Worm (Caenorhabditis elegans): ENCODE results near the gene srx-95.

Gene srx-95

DNA sequence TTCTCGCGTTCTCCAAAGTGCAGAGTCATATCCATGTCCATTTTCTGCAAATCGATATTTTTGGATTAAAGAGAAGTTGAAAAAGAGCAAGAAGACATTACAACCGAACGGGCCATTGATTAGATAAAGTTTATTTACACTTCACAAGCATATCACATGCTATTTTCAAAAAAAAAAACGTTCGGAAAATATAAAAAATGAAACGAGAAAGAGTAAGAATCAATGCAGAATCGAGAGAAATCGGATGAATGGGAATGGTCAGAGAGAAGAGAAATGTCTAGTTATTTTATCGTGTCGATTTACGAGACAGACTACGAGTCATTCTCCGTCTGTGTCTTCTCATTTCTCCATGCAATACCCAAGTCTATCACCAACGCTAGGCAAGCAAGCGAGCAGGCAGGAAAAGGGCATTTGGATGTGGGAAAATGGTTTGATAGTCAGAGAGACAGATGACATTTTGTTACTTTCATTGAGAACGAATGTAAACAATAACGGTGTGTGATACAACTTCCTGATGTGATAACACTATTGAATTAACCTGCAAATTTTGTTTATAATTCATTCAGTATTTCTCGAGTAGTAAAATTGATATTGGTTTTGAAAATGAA, 45.6 kb upstream of the srx-95 start, which contains the start of gene F31E8.4 (continued):
- peak; percentile 43 for TF ChIP-seq R02D3.7 (tag; optimal IDR thresholded peaks at IDR 0.05)
- TF ChIP-seq jun-1 (tag; optimal IDR thresholded peaks at IDR 0.05): no peak
- TF ChIP-seq nhr-11 (tag; optimal IDR thresholded peaks at IDR 0.05): no peak
- no peak for TF ChIP-seq zag-1 (tag; optimal IDR thresholded peaks at IDR 0.05)
- TF ChIP-seq nhr-28 (tag; optimal IDR thresholded peaks at IDR 0.05): no peak
- TF ChIP-seq skn-1 (tag; optimal IDR thresholded peaks at IDR 0.05): no peak

DNA sequence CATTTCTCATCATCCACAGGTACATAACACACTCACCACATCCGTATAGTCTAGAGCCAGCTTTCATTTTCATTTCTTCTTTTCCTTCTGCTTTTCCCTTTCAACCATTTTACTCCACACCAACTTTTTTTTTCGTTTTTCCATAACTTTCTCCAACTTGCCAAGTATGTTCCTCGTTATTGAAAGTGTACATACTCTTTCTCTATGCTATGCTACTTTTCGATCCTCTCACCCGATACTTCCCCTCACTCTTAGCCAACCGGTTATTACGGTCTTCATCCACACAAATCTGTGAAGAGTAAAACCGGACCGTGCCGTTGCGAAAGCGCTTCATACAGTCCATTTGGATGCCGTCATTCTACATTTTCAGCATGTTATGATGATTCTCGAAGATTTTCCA, 37.3 kb upstream of the srx-95 start, which contains the start of gene T13C2.2:
TSS of gene T13C2.2 (plus strand) at position 301 of the 400 bp plus-strand sequence.
- TF ChIP-seq ceh-16 (tag; optimal IDR thresholded peaks at IDR 0.05) (no peak), nfya-1 (tag; optimal IDR thresholded peaks at IDR 0.05; ENCODE audit: insufficient read depth) (no peak), unc-62 (GFP tag; optimal IDR thresholded peaks at IDR 0.05) (no peak), ceh-82 (tag; optimal IDR thresholded peaks at IDR 0.05) (no peak), egl-5 (tag; optimal IDR thresholded peaks at IDR 0.05) (no peak), hmg-11 (tag; optimal IDR thresholded peaks at IDR 0.05) (no peak), nhr-12 (tag; optimal IDR thresholded peaks at IDR 0.05) (no peak), skn-1 (tag; optimal IDR thresholded peaks at IDR 0.05) (no peak), lsy-12 (tag; optimal IDR thresholded peaks at IDR 0.05) (no peak), nhr-23 (tag; optimal IDR thresholded peaks at IDR 0.05) (no peak)

DNA sequence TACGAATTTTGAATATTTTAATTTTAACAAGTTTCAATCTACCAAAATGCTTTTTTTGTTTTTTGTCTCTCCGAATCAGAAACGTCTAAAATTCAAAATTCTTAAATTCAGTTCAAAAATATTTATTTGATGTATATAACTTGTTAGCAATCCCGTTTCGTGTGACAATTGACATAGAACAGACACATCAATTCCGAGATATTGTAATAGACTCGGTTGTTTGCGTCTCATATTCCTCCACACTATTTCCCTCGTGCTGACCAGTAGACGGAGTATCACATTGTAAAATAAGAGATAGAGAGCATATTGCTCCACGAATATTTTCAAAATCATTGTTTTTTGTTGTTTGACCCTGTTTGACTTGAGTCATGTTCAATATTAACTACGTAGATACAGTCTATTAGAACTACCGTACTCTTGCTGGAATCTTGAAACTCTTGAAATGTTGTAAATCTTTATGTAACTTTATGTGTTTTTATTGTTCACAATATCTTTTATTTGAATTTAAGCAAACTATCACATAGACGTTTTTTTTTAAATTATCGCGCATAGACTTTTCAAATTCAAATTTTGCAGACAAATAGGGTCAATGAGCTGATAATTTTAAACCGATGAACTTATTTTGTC, 34.2 kb upstream of the srx-95 start, which contains the start of gene T13C2.3:
TSS of gene T13C2.3 (plus strand) at position 577 of the 627 bp plus-strand sequence.
- no peak for TF ChIP-seq sea-2 (GFP tag; optimal IDR thresholded peaks at IDR 0.05)

DNA sequence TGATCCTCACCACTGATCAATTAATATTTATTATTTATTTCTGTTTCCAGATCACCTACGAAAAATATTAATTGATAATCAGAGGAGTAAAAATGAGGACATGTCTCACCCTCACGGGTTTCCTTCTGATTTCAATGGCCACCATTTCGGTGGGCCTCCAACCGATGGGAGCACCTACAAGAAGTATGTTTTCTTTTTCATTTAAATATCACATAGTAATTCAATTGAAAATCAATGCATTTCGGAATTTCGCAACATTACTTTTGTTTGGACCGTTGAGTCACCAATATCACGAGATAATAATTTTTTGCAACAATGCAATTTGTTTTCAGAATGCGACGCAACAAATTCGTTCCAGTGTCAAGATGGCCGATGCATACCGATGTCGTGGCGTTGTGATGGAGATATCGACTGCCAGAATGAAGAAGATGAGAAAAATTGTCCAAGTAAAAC, 28.8 kb upstream of the srx-95 start, which contains the start of gene gldi-2:
TSS of gene gldi-2 (plus strand) at position 51 of the 453 bp plus-strand sequence.
- no peak for TF ChIP-seq nhr-237 (tag; optimal IDR thresholded peaks at IDR 0.05)
- TF ChIP-seq nhr-28 (tag; optimal IDR thresholded peaks at IDR 0.05): no peak
- no peak for TF ChIP-seq nhr-67 (tag; optimal IDR thresholded peaks at IDR 0.05)
- no peak for TF ChIP-seq fkh-2 (tag; optimal IDR thresholded peaks at IDR 0.05)
- no peak for TF ChIP-seq fkh-10 (GFP tag; optimal IDR thresholded peaks at IDR 0.05)
- TF ChIP-seq nhr-76 (tag; optimal IDR thresholded peaks at IDR 0.05): no peak

DNA sequence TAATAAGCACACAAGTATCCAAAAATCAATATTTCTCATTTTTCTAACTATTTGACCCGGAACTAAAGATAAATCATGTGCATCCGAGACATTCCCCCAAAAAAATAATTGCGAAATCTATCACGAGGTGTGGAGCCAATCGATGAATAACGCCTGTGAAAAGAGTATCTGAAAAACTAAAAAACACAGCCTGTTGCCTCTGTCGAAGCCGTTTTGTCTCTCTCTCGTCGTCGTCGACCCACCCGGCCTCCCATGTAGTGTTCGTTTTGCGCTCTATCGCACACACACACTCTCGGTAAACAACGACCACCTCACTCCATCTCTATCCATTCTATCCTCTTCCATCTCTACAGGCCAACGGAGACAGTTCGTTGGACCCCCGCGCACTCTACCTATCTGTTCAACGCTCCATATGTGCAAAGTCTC, 28.2 kb upstream of the srx-95 start:
- TF ChIP-seq egl-5 (tag; optimal IDR thresholded peaks at IDR 0.05): peak; percentile 26
- no peak for TF ChIP-seq tbx-2 (tag; optimal IDR thresholded peaks at IDR 0.05)
- TF ChIP-seq lin-15B (tag; optimal IDR thresholded peaks at IDR 0.05): peak; percentile 77
- TF ChIP-seq eor-1 (tag; optimal IDR thresholded peaks at IDR 0.05): no peak
- no peak for TF ChIP-seq aly-2 (tag; optimal IDR thresholded peaks at IDR 0.05)
- no peak for TF ChIP-seq nhr-28 (tag; optimal IDR thresholded peaks at IDR 0.05)
- no peak for TF ChIP-seq zag-1 (tag; optimal IDR thresholded peaks at IDR 0.05)
- peak; percentile 62 for TF ChIP-seq nhr-25 (tag; optimal IDR thresholded peaks at IDR 0.05)
- no peak for TF ChIP-seq mml-1 (tag; optimal IDR thresholded peaks at IDR 0.05)
- no peak for TF ChIP-seq unc-62 (GFP tag; optimal IDR thresholded peaks at IDR 0.05)
- peak; percentile 19 for TF ChIP-seq nhr-23 (tag; optimal IDR thresholded peaks at IDR 0.05)
- peak; percentile 57 for TF ChIP-seq lin-39 (tag; optimal IDR thresholded peaks at IDR 0.05)
- TF ChIP-seq nhr-76 (tag; optimal IDR thresholded peaks at IDR 0.05): no peak
- TF ChIP-seq ceh-28 (tag; optimal IDR thresholded peaks at IDR 0.05): peak; percentile 83
- no peak for TF ChIP-seq ZK546.5 (tag; optimal IDR thresholded peaks at IDR 0.05)
- TF ChIP-seq pha-4 (tag; optimal IDR thresholded peaks at IDR 0.05): peak; percentile 77
- TF ChIP-seq ceh-16 (tag; optimal IDR thresholded peaks at IDR 0.05): no peak
- peak; percentile 27 for TF ChIP-seq elt-2 (tag; optimal IDR thresholded peaks at IDR 0.05)
- TF ChIP-seq ama-1 (optimal IDR thresholded peaks at IDR 0.05): no peak
- no peak for TF ChIP-seq fkh-2 (tag; optimal IDR thresholded peaks at IDR 0.05)
- TF ChIP-seq nhr-43 (tag; optimal IDR thresholded peaks at IDR 0.05; ENCODE audit: poor library complexity, severe bottlenecking): no peak
- TF ChIP-seq skn-1 (tag; optimal IDR thresholded peaks at IDR 0.05): no peak
- no peak for TF ChIP-seq daf-12 (tag; optimal IDR thresholded peaks at IDR 0.05)
- TF ChIP-seq lsy-12 (tag; optimal IDR thresholded peaks at IDR 0.05): no peak
- no peak for TF ChIP-seq ceh-9 (tag; optimal IDR thresholded peaks at IDR 0.05)
- TF ChIP-seq pqm-1 (tag; optimal IDR thresholded peaks at IDR 0.05): no peak
- TF ChIP-seq hmg-11 (tag; optimal IDR thresholded peaks at IDR 0.05): no peak
- TF ChIP-seq nfya-1 (tag; optimal IDR thresholded peaks at IDR 0.05; ENCODE audit: insufficient read depth): peak; percentile 81
- TF ChIP-seq elt-3 (tag; optimal IDR thresholded peaks at IDR 0.05): no peak
- peak; percentile 26 for TF ChIP-seq nhr-11 (tag; optimal IDR thresholded peaks at IDR 0.05)
- TF ChIP-seq R02D3.7 (tag; optimal IDR thresholded peaks at IDR 0.05): no peak
- no peak for TF ChIP-seq nhr-12 (tag; optimal IDR thresholded peaks at IDR 0.05)
- TF ChIP-seq unc-39 (tag; optimal IDR thresholded peaks at IDR 0.05): no peak
- peak; percentile 0 for TF ChIP-seq fkh-10 (GFP tag; optimal IDR thresholded peaks at IDR 0.05)
- TF ChIP-seq ceh-82 (tag; optimal IDR thresholded peaks at IDR 0.05): no peak
- TF ChIP-seq ztf-11 (tag; optimal IDR thresholded peaks at IDR 0.05): no peak
- no peak for TF ChIP-seq nhr-237 (tag; optimal IDR thresholded peaks at IDR 0.05)
- TF ChIP-seq sea-2 (GFP tag; optimal IDR thresholded peaks at IDR 0.05): no peak

Measured in whole organism, L3 larva.